Fruit fly (Drosophila melanogaster) whole organism, embryonic: ENCODE measurements around the gene Lipt2.

ENCODE experiments used
- BEAF-32 ChIP-seq: fragments of 200-800 bp; sonication (Bioruptor generic); optimal IDR thresholded peaks from 3 replicates; lab custom pipeline; 2017; ENCODE audit warnings: missing biosample characterization, missing genetic modification characterization, mild to moderate bottlenecking, moderate library complexity, missing genetic modification reagents
- Blimp-1 ChIP-seq: fragments of 200-800 bp; sonication (Bioruptor generic); optimal IDR thresholded peaks from 3 replicates; lab custom pipeline; 2018; ENCODE audit warnings: missing biosample characterization, missing genetic modification characterization, mild to moderate bottlenecking, moderate library complexity, missing genetic modification reagents
- CG15601 ChIP-seq: fragments of 200-800 bp; sonication (Bioruptor generic); optimal IDR thresholded peaks from 3 replicates; lab custom pipeline; 2019; ENCODE audit warnings: missing biosample characterization, mild to moderate bottlenecking, missing genetic modification characterization, moderate library complexity
- CG1603 ChIP-seq: fragments of 200-800 bp; sonication (Bioruptor generic); optimal IDR thresholded peaks from 2 replicates; lab custom pipeline; 2019; ENCODE audit warnings: missing biosample characterization, mild to moderate bottlenecking, missing genetic modification characterization, moderate library complexity
- CG16863 ChIP-seq: fragments of 200-800 bp; sonication (Bioruptor generic); optimal IDR thresholded peaks from 3 replicates; lab custom pipeline; 2016; ENCODE audit warnings: missing biosample characterization, missing genetic modification characterization
- CG17359 ChIP-seq: fragments of 200-800 bp; sonication (Bioruptor generic); optimal IDR thresholded peaks from 3 replicates; lab custom pipeline; 2018; ENCODE audit warnings: missing biosample characterization, mild to moderate bottlenecking, missing genetic modification characterization, moderate library complexity
- CG17568 ChIP-seq: fragments of 200-800 bp; sonication (Bioruptor generic); optimal IDR thresholded peaks from 2 replicates; lab custom pipeline; 2018; ENCODE audit warnings: missing biosample characterization, mild to moderate bottlenecking, missing genetic modification characterization, moderate library complexity
- CG2712 ChIP-seq: fragments of 200-800 bp; optimal IDR thresholded peaks from 3 replicates; lab custom pipeline; 2019; ENCODE audit warnings: missing biosample characterization, mild to moderate bottlenecking, missing genetic modification characterization, moderate library complexity
- CG31388 ChIP-seq: fragments of 200-800 bp; sonication (Bioruptor generic); optimal IDR thresholded peaks from 2 replicates; lab custom pipeline; 2016; ENCODE audit warnings: missing biosample characterization, missing genetic modification characterization
- CG32772 ChIP-seq: fragments of 200-800 bp; sonication (Bioruptor generic); IDR thresholded peaks from 2 replicates; pipeline ENCODE4 v1.3.6; 2022; ENCODE audit warnings: missing biosample characterization, missing genetic modification characterization
- CG4328 ChIP-seq: fragments of 200-800 bp; sonication (Bioruptor generic); optimal IDR thresholded peaks from 3 replicates; lab custom pipeline; 2017; ENCODE audit warnings: missing biosample characterization, missing genetic modification reagents, missing genetic modification characterization
- CG8944 ChIP-seq: fragments of 200-800 bp; sonication (Bioruptor generic); optimal IDR thresholded peaks from 3 replicates; lab custom pipeline; 2016; ENCODE audit warnings: missing biosample characterization, missing genetic modification characterization
- CG9215 ChIP-seq: fragments of 200-800 bp; sonication (Bioruptor generic); IDR thresholded peaks from 2 replicates; pipeline ENCODE4 v1.3.6; 2022; ENCODE audit warnings: missing biosample characterization, missing genetic modification characterization
- CG9797 ChIP-seq: fragments of 200-800 bp; sonication (Bioruptor generic); optimal IDR thresholded peaks from 3 replicates; lab custom pipeline; 2018; ENCODE audit warnings: missing biosample characterization, mild to moderate bottlenecking, missing genetic modification characterization
- CG9817 ChIP-seq: fragments of 200-800 bp; sonication (Bioruptor generic); optimal IDR thresholded peaks from 2 replicates; lab custom pipeline; 2018; ENCODE audit warnings: missing biosample characterization, mild to moderate bottlenecking, missing genetic modification characterization, moderate library complexity
- CrebB ChIP-seq: fragments of 200-800 bp; sonication (Bioruptor generic); optimal IDR thresholded peaks from 3 replicates; lab custom pipeline; 2018; ENCODE audit warnings: missing biosample characterization, mild to moderate bottlenecking, missing genetic modification characterization
- Doc2 ChIP-seq: fragments of 200-800 bp; sonication (Bioruptor generic); IDR thresholded peaks from 2 replicates; pipeline ENCODE4 v1.3.6; 2022; ENCODE audit warnings: missing biosample characterization, missing genetic modification characterization
- Ets65A ChIP-seq: fragments of 200-800 bp; sonication (Bioruptor generic); peaks from one replicate; lab custom pipeline; 2016; ENCODE audit warnings: missing biosample characterization, missing genetic modification characterization
- Gug ChIP-seq: fragments of 200-800 bp; sonication (Bioruptor generic); IDR thresholded peaks from 4 replicates; pipeline ENCODE4 v1.3.6; 2022; ENCODE audit warnings: missing biosample characterization, missing genetic modification characterization
- NC2β ChIP-seq: fragments of 200-800 bp; sonication (Bioruptor generic); optimal IDR thresholded peaks from 2 replicates; lab custom pipeline; 2016; ENCODE audit warnings: missing biosample characterization, missing genetic modification characterization
- Pdp1 ChIP-seq, 2 experiments: fragments of 200-800 bp; sonication (Bioruptor generic); optimal IDR thresholded peaks; 3 replicates each; lab custom pipeline; 2016; ENCODE audit warnings: missing biosample characterization in 2 of 2, missing genetic modification characterization in 2 of 2, mild to moderate bottlenecking in 1 of 2, moderate library complexity in 1 of 2
- Usf ChIP-seq: fragments of 200-800 bp; sonication (Bioruptor generic); optimal IDR thresholded peaks from 2 replicates; lab custom pipeline; 2017; ENCODE audit warnings: missing genotype, missing biosample characterization, missing genetic modification characterization
- ac ChIP-seq: fragments of 200-800 bp; sonication (Bioruptor generic); optimal IDR thresholded peaks from 3 replicates; lab custom pipeline; 2017; ENCODE audit warnings: missing biosample characterization, mild to moderate bottlenecking, missing genetic modification characterization
- ash1 ChIP-seq: fragments of 200-800 bp; sonication (Bioruptor generic); optimal IDR thresholded peaks from 2 replicates; lab custom pipeline; 2018; ENCODE audit warnings: missing biosample characterization, mild to moderate bottlenecking, missing genetic modification characterization
- bowl ChIP-seq: fragments of 200-800 bp; sonication (Bioruptor generic); IDR thresholded peaks from 2 replicates; pipeline ENCODE4 v1.3.6; 2022; ENCODE audit warnings: missing biosample characterization, missing genetic modification characterization
- bsh ChIP-seq, 2 experiments: fragments of 200-800 bp; sonication (Bioruptor generic); optimal IDR thresholded peaks; 2 replicates each; lab custom pipeline; 2017 to 2018; ENCODE audit warnings: mild to moderate bottlenecking in 2 of 2, missing biosample characterization in 2 of 2, missing genetic modification characterization in 2 of 2, moderate library complexity in 1 of 2
- chinmo ChIP-seq: fragments of 200-800 bp; sonication (Bioruptor generic); IDR thresholded peaks from 4 replicates; pipeline ENCODE4 v1.3.6; 2022; ENCODE audit warnings: missing biosample characterization, missing genetic modification characterization; ENCODE audit not compliant: partially characterized antibody
- cwo ChIP-seq: fragments of 200-800 bp; sonication (Bioruptor generic); optimal IDR thresholded peaks from 3 replicates; lab custom pipeline; 2017; ENCODE audit warnings: missing biosample characterization, missing genetic modification characterization, mild to moderate bottlenecking, moderate library complexity, missing genetic modification reagents
- dan ChIP-seq: fragments of 200-800 bp; sonication (Bioruptor generic); IDR thresholded peaks from 2 replicates; pipeline ENCODE4 v1.3.6; 2022; ENCODE audit warnings: missing biosample characterization, missing genetic modification characterization
- dpn ChIP-seq, 2 experiments: fragments of 200-800 bp; sonication (Bioruptor generic); optimal IDR thresholded peaks; 3 replicates each; lab custom pipeline; 2016; ENCODE audit warnings: missing biosample characterization in 2 of 2, missing genetic modification characterization in 2 of 2
- fd3F ChIP-seq: fragments of 200-800 bp; sonication (Bioruptor generic); optimal IDR thresholded peaks from 2 replicates; lab custom pipeline; 2018; ENCODE audit warnings: missing biosample characterization, mild to moderate bottlenecking, missing genetic modification characterization, moderate library complexity
- ftz-f1 ChIP-seq: fragments of 200-800 bp; sonication (Bioruptor generic); optimal IDR thresholded peaks from 2 replicates; lab custom pipeline; 2016; ENCODE audit warnings: missing biosample characterization, missing genetic modification characterization
- gcm2 ChIP-seq: fragments of 200-800 bp; sonication (Bioruptor generic); optimal IDR thresholded peaks from 2 replicates; lab custom pipeline; 2016; ENCODE audit warnings: missing biosample characterization, missing genetic modification characterization
- gro ChIP-seq: fragments of 200-800 bp; sonication (Bioruptor generic); optimal IDR thresholded peaks from 2 replicates; lab custom pipeline; 2016; ENCODE audit warnings: missing biosample characterization, missing genetic modification characterization
- lov ChIP-seq, 2 experiments: fragments of 200-800 bp in 1 of 2; fragments of >200 bp in 1 of 2; sonication (Bioruptor generic) in 1 of 2; IDR thresholded peaks in 1 of 2; optimal IDR thresholded peaks in 1 of 2; 2 replicates in 1 of 2; 3 replicates in 1 of 2; pipeline versions ENCODE4 v1.3.6 to Lab custom; 2017 to 2022; ENCODE audit warnings: missing biosample characterization in 1 of 2, missing genetic modification characterization in 1 of 2
- maf-S ChIP-seq: fragments of 200-800 bp; sonication (Bioruptor generic); optimal IDR thresholded peaks from 2 replicates; lab custom pipeline; 2016; ENCODE audit warnings: missing biosample characterization, missing genetic modification characterization
- nom ChIP-seq: fragments of 200-800 bp; sonication (Bioruptor generic); optimal IDR thresholded peaks from 2 replicates; lab custom pipeline; 2017; ENCODE audit warnings: missing biosample characterization, missing genetic modification characterization, mild to moderate bottlenecking, moderate library complexity, missing genetic modification reagents
- oc ChIP-seq: fragments of 200-800 bp; sonication (Bioruptor generic); optimal IDR thresholded peaks from 2 replicates; lab custom pipeline; 2018; ENCODE audit warnings: missing biosample characterization, mild to moderate bottlenecking, missing genetic modification characterization, moderate library complexity
- row ChIP-seq: fragments of 200-800 bp; sonication (Bioruptor generic); IDR thresholded peaks from 3 replicates; pipeline ENCODE4 v1.3.6; 2022; ENCODE audit warnings: missing biosample characterization, missing genetic modification characterization
- run ChIP-seq: fragments of 200-800 bp; sonication (Bioruptor generic); optimal IDR thresholded peaks from 3 replicates; lab custom pipeline; 2018; ENCODE audit warnings: missing biosample characterization, mild to moderate bottlenecking, missing genetic modification characterization
- sd ChIP-seq: fragments of 200-800 bp; sonication (Bioruptor generic); optimal IDR thresholded peaks from 3 replicates; lab custom pipeline; 2018; ENCODE audit warnings: missing biosample characterization, mild to moderate bottlenecking, missing genetic modification characterization, moderate library complexity
- seq ChIP-seq: fragments of 200-800 bp; sonication (Bioruptor generic); IDR thresholded peaks from 2 replicates; pipeline ENCODE4 v1.3.6; 2022; ENCODE audit warnings: missing biosample characterization, missing genetic modification characterization
- ttk ChIP-seq: fragments of 200-800 bp; sonication (Bioruptor generic); IDR thresholded peaks from 2 replicates; pipeline ENCODE4 v2.1.2; 2022; ENCODE audit warnings: missing biosample characterization, missing genetic modification characterization
- vvl ChIP-seq: fragments of 200-800 bp; sonication (Bioruptor generic); IDR thresholded peaks from 2 replicates; pipeline ENCODE4 v1.3.6; 2022; ENCODE audit warnings: missing biosample characterization, missing genetic modification characterization
- zfh1 ChIP-seq: fragments of 200-800 bp; sonication (Bioruptor generic); IDR thresholded peaks from 3 replicates; pipeline ENCODE4 v1.3.6; 2022; ENCODE audit warnings: missing biosample characterization, missing genetic modification characterization
- zfh2 ChIP-seq: fragments of 200-800 bp; sonication (Bioruptor generic); optimal IDR thresholded peaks from 2 replicates; lab custom pipeline; 2016; ENCODE audit warnings: missing biosample characterization, missing genetic modification characterization

Gene Lipt2

DNA sequence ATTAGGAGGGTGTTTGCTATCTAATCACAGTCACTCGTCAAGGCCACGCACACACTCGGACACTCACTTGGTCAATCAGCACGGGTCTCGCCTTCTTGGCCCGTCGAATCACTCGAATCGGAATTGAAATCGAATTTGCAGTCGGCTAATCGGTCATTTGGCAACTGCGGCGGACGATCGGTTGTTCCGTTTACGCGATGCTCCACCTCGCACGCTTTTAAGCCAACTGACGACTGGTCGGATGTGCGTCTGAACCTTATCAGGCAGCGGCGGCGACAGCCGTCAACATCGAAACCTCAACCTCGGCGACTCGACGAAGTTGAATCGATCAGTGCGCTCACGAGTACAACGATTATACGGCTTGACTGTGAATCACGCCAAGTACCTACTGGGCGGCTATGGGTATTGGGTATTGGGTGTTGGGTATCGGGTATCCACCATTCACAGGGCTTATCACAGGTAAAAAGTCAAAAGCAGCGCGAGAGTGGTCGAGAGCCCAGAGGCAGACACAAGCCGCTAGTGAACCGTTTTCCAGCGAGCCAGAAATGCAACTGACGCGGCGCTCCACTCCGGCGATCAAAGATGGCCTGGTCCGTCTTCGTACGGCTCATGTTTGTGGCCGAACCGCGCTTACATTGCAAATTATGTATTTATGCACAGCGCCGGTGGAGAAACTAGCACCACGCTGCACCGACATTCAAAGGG, 34.1 kb upstream of the Lipt2 start (continued):
- TF ChIP-seq fd3F (GFP tag; lab: Kevin White, UChicago): no peak
- TF ChIP-seq gro (GFP tag; lab: Kevin White, UChicago): peak; percentile 44
- no peak for TF ChIP-seq bsh (GFP tag; optimal IDR thresholded peaks at IDR 0.05; lab: Kevin White, UChicago)
- no peak for TF ChIP-seq ash1 (GFP tag; lab: Kevin White, UChicago)
- TF ChIP-seq chinmo (GFP tag; lab: Robert Waterston, UW): peak; percentile 81; the same call in 3 of the 4 replicates
- no peak for TF ChIP-seq CG17359 (tag; lab: Kevin White, UChicago)
- no peak for TF ChIP-seq CG31388 (GFP tag; lab: Kevin White, UChicago)
- TF ChIP-seq CG9797 (GFP tag; lab: Kevin White, UChicago): no peak

DNA sequence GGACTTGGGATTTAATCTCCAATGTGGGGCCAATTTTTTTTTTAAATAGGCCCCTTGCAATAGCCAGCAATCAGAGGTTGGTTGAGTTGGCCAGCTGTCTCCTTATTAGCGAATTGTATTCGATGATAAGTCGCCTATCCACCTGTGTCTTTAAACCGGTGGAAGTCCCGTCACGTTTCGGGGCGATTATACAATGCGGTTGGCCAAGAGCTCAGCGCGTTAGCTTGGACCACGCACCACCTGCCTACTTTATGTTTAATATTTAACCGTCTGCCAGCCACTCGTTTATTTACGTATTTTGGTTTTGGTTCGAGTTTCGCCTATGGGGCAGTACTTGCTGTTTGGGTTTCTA, 33.5 kb upstream of the Lipt2 start:
- TF ChIP-seq Pdp1 (GFP tag; optimal IDR thresholded peaks at IDR 0.05; lab: Kevin White, UChicago) (peak in 1 of 2 experiments; percentile 92), CG32772 (GFP tag; lab: Robert Waterston, UW) (no peak), CG4328 (GFP tag; lab: Kevin White, UChicago) (no peak)
- TF ChIP-seq, all 482 proteins: peak for 1

DNA sequence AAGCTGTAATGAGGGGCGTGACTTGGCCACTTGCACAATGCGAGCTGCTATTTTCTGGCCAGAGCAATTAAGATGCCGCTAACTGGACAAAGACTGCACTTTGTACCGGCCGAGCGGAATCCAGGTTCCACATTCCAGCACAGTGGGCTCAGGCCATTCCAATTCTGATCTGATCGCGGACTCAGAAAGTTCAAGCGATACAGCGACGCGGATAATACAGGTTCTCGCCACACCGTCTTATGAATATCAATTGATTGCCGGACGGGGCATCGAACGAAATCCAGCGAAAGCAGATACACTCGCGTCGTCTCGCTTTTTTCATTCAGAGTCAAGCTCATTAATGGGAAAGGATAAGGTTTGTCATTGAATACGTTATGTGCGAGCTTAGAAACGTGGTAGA, 31.8 kb upstream of the Lipt2 start:
- TF ChIP-seq Blimp-1 (GFP tag; lab: Kevin White, UChicago) (peak; percentile 28), zfh2 (GFP tag; lab: Kevin White, UChicago) (no peak), CG15601 (tag; lab: Kevin White, UChicago) (no peak), Ets65A (GFP tag; lab: Kevin White, UChicago) (peak; percentile 77), zfh1 (no peak), vvl (GFP tag; lab: Robert Waterston, UW) (peak; percentile 31; the same call in 1 of the 2 replicates), dan (no peak), ttk (no peak), CG1603 (tag; lab: Kevin White, UChicago) (no peak), CG9215 (GFP tag; lab: Robert Waterston, UW) (no peak), ac (no peak), dpn (GFP tag; optimal IDR thresholded peaks at IDR 0.05; lab: Kevin White, UChicago) (no peak), CG2712 (tag; lab: Kevin White, UChicago) (no peak), chinmo (GFP tag; lab: Robert Waterston, UW) (0 out of 4 replicates have a peak, but pooled peaks have one; percentile 16), CG17568 (GFP tag; lab: Kevin White, UChicago) (no peak), Doc2 (no peak), bowl (GFP tag; lab: Robert Waterston, UW) (no peak), Usf (GFP tag; lab: Kevin White, UChicago) (no peak), sd (tag; lab: Kevin White, UChicago) (peak; percentile 91), CG8944 (no peak), nom (GFP tag; lab: Kevin White, UChicago) (peak; percentile 84)

DNA sequence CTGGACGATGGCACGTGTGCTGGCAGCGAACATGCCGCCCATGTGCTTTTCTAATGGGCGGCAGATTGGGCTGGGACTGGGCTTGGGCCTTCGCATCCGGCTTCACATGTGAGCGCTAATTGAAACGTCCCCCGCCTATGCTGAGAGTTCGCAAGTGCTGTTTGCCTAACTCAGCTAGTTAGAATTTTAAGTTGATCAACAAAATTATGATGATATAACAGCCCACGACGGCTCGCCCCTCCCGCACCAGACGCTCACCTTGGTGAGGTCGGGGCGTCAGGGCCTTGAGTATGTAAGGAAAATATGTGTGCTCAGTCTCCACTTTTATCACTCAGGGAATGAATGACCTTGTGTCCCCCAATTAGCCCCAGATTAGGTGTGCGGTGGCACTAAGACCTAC, 29.8 kb upstream of the Lipt2 start:
- no peak for TF ChIP-seq gcm2 (GFP tag; lab: Kevin White, UChicago)
- no peak for TF ChIP-seq CG16863 (GFP tag; lab: Kevin White, UChicago)
- no peak for TF ChIP-seq maf-S
- no peak for TF ChIP-seq NC2β (GFP tag; lab: Kevin White, UChicago)
- peak; percentile 15 for TF ChIP-seq cwo
- no peak for TF ChIP-seq BEAF-32 (GFP tag; lab: Kevin White, UChicago)
- no peak for TF ChIP-seq CG9817
- TF ChIP-seq seq: no peak
- no peak for TF ChIP-seq run (tag; lab: Kevin White, UChicago)
- TF ChIP-seq CrebB: no peak
- TF ChIP-seq ftz-f1: peak; percentile 14
- TF ChIP-seq lov (optimal IDR thresholded peaks at IDR 0.05; lab: Kevin White, UChicago): no peak
- 0 out of 3 replicates have a peak, but pooled peaks have one; percentile 4 for TF ChIP-seq lov (GFP tag; IDR thresholded peaks at IDR 0.05; lab: Robert Waterston, UW)
- TF ChIP-seq oc (tag; lab: Kevin White, UChicago): no peak
- TF ChIP-seq Gug (GFP tag; lab: Robert Waterston, UW): no peak
- no peak for TF ChIP-seq row
